Worm (Caenorhabditis elegans) whole organism, mixed stage, embryonic: Measurements from ENCODE around the gene srz-97.

ENCODE experiments used
- M03D4.4 ChIP-seq: sonication (generic microtip); optimal IDR thresholded peaks from 2 replicates; lab custom pipeline; 2017; ENCODE audit warnings: mild to moderate bottlenecking, missing genetic modification characterization, missing compliant biosample characterization
- bed-3 ChIP-seq: fragments of 200-800 bp; sonication (Bioruptor generic); optimal IDR thresholded peaks from 3 replicates; lab custom pipeline; 2018; ENCODE audit warnings: mild to moderate bottlenecking, missing genetic modification characterization, moderate library complexity, missing compliant biosample characterization
- blmp-1 ChIP-seq: fragments of 150-350 bp; optimal IDR thresholded peaks from 2 replicates; lab custom pipeline; 2014; ENCODE audit warnings: missing biosample characterization, missing genetic modification characterization
- ceh-39 ChIP-seq: fragments of 150-350 bp; optimal IDR thresholded peaks from 2 replicates; lab custom pipeline; 2014; ENCODE audit warnings: missing biosample characterization, missing genetic modification characterization
- ceh-43 ChIP-seq: fragments of 200-800 bp; sonication (Bioruptor generic); optimal IDR thresholded peaks from 2 replicates; lab custom pipeline; 2018; ENCODE audit warnings: mild to moderate bottlenecking, missing genetic modification characterization, moderate library complexity, missing compliant biosample characterization
- ceh-83 ChIP-seq: fragments of 200-800 bp; sonication (Bioruptor generic); optimal IDR thresholded peaks from 2 replicates; lab custom pipeline; 2018; ENCODE audit warnings: mild to moderate bottlenecking, missing genetic modification characterization, missing compliant biosample characterization
- ces-1 ChIP-seq: fragments of 150-350 bp; optimal IDR thresholded peaks from 2 replicates; lab custom pipeline; 2014; ENCODE audit warnings: missing biosample characterization, missing genetic modification reagents, missing genetic modification characterization
- cnd-1 ChIP-seq: fragments of 200-800 bp; sonication (Bioruptor generic); optimal IDR thresholded peaks from 2 replicates; lab custom pipeline; 2018; ENCODE audit warnings: mild to moderate bottlenecking, missing genetic modification characterization, missing compliant biosample characterization
- drap-1 ChIP-seq: fragments of 200-800 bp; sonication (Bioruptor generic); optimal IDR thresholded peaks from 3 replicates; lab custom pipeline; 2018; ENCODE audit warnings: mild to moderate bottlenecking, missing genetic modification characterization, missing compliant biosample characterization
- elt-1 ChIP-seq: sonication (generic microtip); optimal IDR thresholded peaks from 2 replicates; lab custom pipeline; 2017; ENCODE audit warnings: missing genetic modification characterization, mild to moderate bottlenecking, missing compliant biosample characterization, antibody characterized with exemption, moderate library complexity, borderline replicate concordance; ENCODE audit not compliant: insufficient read depth
- elt-3 ChIP-seq: fragments of 150-350 bp; optimal IDR thresholded peaks from 2 replicates; lab custom pipeline; 2014; ENCODE audit warnings: missing biosample characterization, missing genetic modification characterization
- flh-1 ChIP-seq: fragments of 200-800 bp; sonication (Bioruptor generic); optimal IDR thresholded peaks from 2 replicates; lab custom pipeline; 2018; ENCODE audit warnings: mild to moderate bottlenecking, missing genetic modification characterization, moderate library complexity, missing compliant biosample characterization
- ham-2 ChIP-seq: fragments of 200-800 bp; sonication (Bioruptor generic); optimal IDR thresholded peaks from 2 replicates; lab custom pipeline; 2018; ENCODE audit warnings: mild to moderate bottlenecking, missing genetic modification characterization, missing compliant biosample characterization
- hlh-1 ChIP-seq: fragments of 150-350 bp; optimal IDR thresholded peaks from 2 replicates; lab custom pipeline; 2014; ENCODE audit warnings: missing biosample characterization, missing genetic modification reagents, missing genetic modification characterization
- lin-13 ChIP-seq: fragments of 150-350 bp; optimal IDR thresholded peaks from 2 replicates; lab custom pipeline; 2014; ENCODE audit warnings: missing biosample characterization, missing genetic modification characterization
- lin-32 ChIP-seq: fragments of 200-800 bp; sonication (Bioruptor generic); optimal IDR thresholded peaks from 2 replicates; lab custom pipeline; 2018; ENCODE audit warnings: mild to moderate bottlenecking, missing genetic modification characterization, missing compliant biosample characterization
- lsy-2 ChIP-seq: fragments of 150-350 bp; optimal IDR thresholded peaks from 2 replicates; lab custom pipeline; 2014; ENCODE audit warnings: missing biosample characterization, missing genetic modification characterization
- mab-5 ChIP-seq: fragments of 150-350 bp; optimal IDR thresholded peaks from 2 replicates; lab custom pipeline; 2014; ENCODE audit warnings: missing biosample characterization, missing genetic modification characterization
- mep-1 ChIP-seq: fragments of 150-350 bp; optimal IDR thresholded peaks from 2 replicates; lab custom pipeline; 2017; ENCODE audit warnings: missing biosample characterization, missing genetic modification reagents, missing genetic modification characterization, inconsistent platforms
- mls-2 ChIP-seq: sonication (generic microtip); optimal IDR thresholded peaks from 2 replicates; lab custom pipeline; 2016; ENCODE audit warnings: mild to moderate bottlenecking, missing genetic modification characterization, moderate library complexity, missing compliant biosample characterization
- nhr-12 ChIP-seq: fragments of 150-350 bp; optimal IDR thresholded peaks from 2 replicates; lab custom pipeline; 2014; ENCODE audit warnings: missing biosample characterization, missing genetic modification characterization
- nhr-2 ChIP-seq: fragments of 150-350 bp; optimal IDR thresholded peaks from 2 replicates; lab custom pipeline; 2014; ENCODE audit warnings: missing biosample characterization, missing genetic modification characterization
- nhr-237 ChIP-seq: fragments of 150-350 bp; optimal IDR thresholded peaks from 2 replicates; lab custom pipeline; 2014; ENCODE audit warnings: missing biosample characterization, missing genetic modification characterization
- nhr-28 ChIP-seq: fragments of 150-350 bp; optimal IDR thresholded peaks from 2 replicates; lab custom pipeline; 2014; ENCODE audit warnings: missing biosample characterization, missing genetic modification characterization
- nhr-76 ChIP-seq: sonication (generic microtip); optimal IDR thresholded peaks from 2 replicates; lab custom pipeline; 2017; ENCODE audit warnings: missing biosample characterization, missing genetic modification characterization
- pha-4 ChIP-seq: fragments of 150-350 bp; optimal IDR thresholded peaks from 2 replicates; lab custom pipeline; 2018; ENCODE audit warnings: missing biosample characterization, missing genetic modification reagents, missing genetic modification characterization
- sem-2 ChIP-seq: fragments of 200-800 bp; sonication (Bioruptor generic); optimal IDR thresholded peaks from 2 replicates; lab custom pipeline; 2018; ENCODE audit warnings: mild to moderate bottlenecking, missing genetic modification characterization, missing compliant biosample characterization
- snpc-4 ChIP-seq: fragments of 150-350 bp; optimal IDR thresholded peaks from 2 replicates; lab custom pipeline; 2014; ENCODE audit warnings: missing biosample characterization, missing genetic modification characterization
- sptf-1 ChIP-seq: sonication (generic microtip); optimal IDR thresholded peaks from 2 replicates; lab custom pipeline; 2017; ENCODE audit warnings: mild to moderate bottlenecking, missing genetic modification characterization, moderate library complexity, missing compliant biosample characterization
- tbx-8 ChIP-seq: fragments of 200-800 bp; sonication (Bioruptor generic); optimal IDR thresholded peaks from 2 replicates; lab custom pipeline; 2018; ENCODE audit warnings: mild to moderate bottlenecking, missing genetic modification characterization, moderate library complexity, missing compliant biosample characterization
- unc-120 ChIP-seq: sonication (generic microtip); optimal IDR thresholded peaks from 2 replicates; lab custom pipeline; 2017; ENCODE audit warnings: missing genetic modification characterization, missing compliant biosample characterization; ENCODE audit not compliant: poor library complexity, severe bottlenecking
- unc-39 ChIP-seq: fragments of 150-350 bp; optimal IDR thresholded peaks from 2 replicates; lab custom pipeline; 2014; ENCODE audit warnings: missing biosample characterization, missing genetic modification characterization
- unc-62 ChIP-seq: fragments of 150-350 bp; optimal IDR thresholded peaks from 2 replicates; lab custom pipeline; 2014; ENCODE audit warnings: missing biosample characterization, missing genetic modification reagents, missing genetic modification characterization
- zip-8 ChIP-seq: fragments of 150-350 bp; optimal IDR thresholded peaks from 2 replicates; lab custom pipeline; 2014; ENCODE audit warnings: missing biosample characterization, missing genetic modification characterization
- ztf-11 ChIP-seq: fragments of 150-350 bp; optimal IDR thresholded peaks from 2 replicates; lab custom pipeline; 2014; ENCODE audit warnings: missing biosample characterization, missing genetic modification characterization

Gene srz-97

ce11 chrV:14499074-14499864 is 31.2 kb upstream of the srz-97 start:
- TF ChIP-seq ceh-43 (GFP tag; lab: Kevin White, UChicago) (no peak), drap-1 (GFP tag; lab: Kevin White, UChicago) (peak; percentile 23)

- TF ChIP-seq sem-2, result no peak
- TF ChIP-seq zip-8 (tag; lab: Kevin White, UChicago), result no peak
- no peak for TF ChIP-seq drap-1 (GFP tag; lab: Kevin White, UChicago)
- TF ChIP-seq tbx-8, result no peak
- no peak for TF ChIP-seq blmp-1 (tag; lab: Kevin White, UChicago)
- TF ChIP-seq ces-1 (GFP tag; lab: Kevin White, UChicago), result peak; percentile 8
- peak; percentile 63 for TF ChIP-seq ham-2
- TF ChIP-seq ceh-43 (GFP tag; lab: Kevin White, UChicago), result no peak
- no peak for TF ChIP-seq mab-5 (tag; lab: Kevin White, UChicago)
- TF ChIP-seq elt-1 (tag; lab: Kevin White, UChicago), result no peak
- peak; percentile 50 for TF ChIP-seq mls-2 (tag; lab: Kevin White, UChicago)
- no peak for TF ChIP-seq ceh-83 (GFP tag; lab: Kevin White, UChicago)
- TF ChIP-seq lin-13 (tag; lab: Kevin White, UChicago), result peak; percentile 51
- no peak for TF ChIP-seq unc-120 (tag; lab: Kevin White, UChicago)
- no peak for TF ChIP-seq lin-32 (GFP tag; lab: Kevin White, UChicago)
- TF ChIP-seq ztf-11, result no peak
- no peak for TF ChIP-seq M03D4.4 (tag; lab: Kevin White, UChicago)
- TF ChIP-seq flh-1 (GFP tag; lab: Kevin White, UChicago), result no peak
- no peak for TF ChIP-seq hlh-1 (tag; lab: Kevin White, UChicago)
- no peak for TF ChIP-seq nhr-28
- TF ChIP-seq unc-39 (tag; lab: Kevin White, UChicago), result no peak
- no peak for TF ChIP-seq pha-4 (tag; lab: Kevin White, UChicago)
- no peak for TF ChIP-seq nhr-76 (tag; lab: Kevin White, UChicago)
- TF ChIP-seq bed-3 (GFP tag; lab: Kevin White, UChicago), result no peak
- no peak for TF ChIP-seq snpc-4 (tag; lab: Kevin White, UChicago)
- peak; percentile 46 for TF ChIP-seq sptf-1 (tag; lab: Kevin White, UChicago)
- no peak for TF ChIP-seq nhr-237 (tag; lab: Kevin White, UChicago)
- no peak for TF ChIP-seq ceh-39 (tag; lab: Kevin White, UChicago)
- TF ChIP-seq lsy-2, result no peak
- no peak for TF ChIP-seq nhr-12
- TF ChIP-seq unc-62, result no peak
- TF ChIP-seq mep-1 (tag; lab: Kevin White, UChicago), result peak; percentile 52
- peak; percentile 84 for TF ChIP-seq nhr-2 (tag; lab: Kevin White, UChicago)
- TF ChIP-seq elt-3 (tag; lab: Kevin White, UChicago), result no peak
- peak; percentile 22 for TF ChIP-seq cnd-1 (tag; lab: Kevin White, UChicago)
- TF ChIP-seq, all 35 proteins: peak for 8
Observed at ce11 chrV:14498204-14498603, 30.2 kb upstream of the srz-97 start.

DNA sequence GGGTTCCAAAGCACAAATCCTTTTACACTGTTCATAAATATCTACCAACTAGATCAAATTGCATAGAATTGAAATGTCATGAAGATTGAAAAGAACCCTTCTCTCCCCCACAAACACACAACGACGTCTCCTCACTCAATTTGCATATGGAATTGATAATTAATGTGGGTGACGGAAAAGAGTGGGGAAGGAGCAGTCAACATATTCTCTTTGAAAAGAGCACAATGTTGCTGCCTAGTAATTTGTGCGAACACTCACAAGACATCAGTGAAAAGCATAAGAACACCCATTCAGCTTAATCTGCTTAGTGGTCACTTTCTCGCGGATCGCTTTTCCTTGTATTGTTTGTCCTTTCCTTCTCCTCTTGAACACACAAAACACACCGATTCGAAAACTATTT is 28.4 kb upstream of the srz-97 start:
- peak; percentile 86 for TF ChIP-seq ces-1 (GFP tag; lab: Kevin White, UChicago)
- no peak for TF ChIP-seq unc-120 (tag; lab: Kevin White, UChicago)
- TF ChIP-seq snpc-4 (tag; lab: Kevin White, UChicago), result no peak
- TF ChIP-seq hlh-1 (tag; lab: Kevin White, UChicago), result no peak
- TF ChIP-seq nhr-76 (tag; lab: Kevin White, UChicago), result no peak
- TF ChIP-seq zip-8 (tag; lab: Kevin White, UChicago), result no peak
- TF ChIP-seq cnd-1 (tag; lab: Kevin White, UChicago), result no peak
- TF ChIP-seq mls-2 (tag; lab: Kevin White, UChicago), result no peak
- TF ChIP-seq drap-1 (GFP tag; lab: Kevin White, UChicago), result peak; percentile 51
- no peak for TF ChIP-seq nhr-28
- TF ChIP-seq nhr-12, result no peak
- no peak for TF ChIP-seq lin-32 (GFP tag; lab: Kevin White, UChicago)
- TF ChIP-seq blmp-1 (tag; lab: Kevin White, UChicago), result no peak
- TF ChIP-seq bed-3 (GFP tag; lab: Kevin White, UChicago), result no peak
- no peak for TF ChIP-seq unc-39 (tag; lab: Kevin White, UChicago)
- no peak for TF ChIP-seq flh-1 (GFP tag; lab: Kevin White, UChicago)
- no peak for TF ChIP-seq lin-13 (tag; lab: Kevin White, UChicago)
- TF ChIP-seq nhr-237 (tag; lab: Kevin White, UChicago), result no peak
- no peak for TF ChIP-seq sem-2
- no peak for TF ChIP-seq ceh-83 (GFP tag; lab: Kevin White, UChicago)
- no peak for TF ChIP-seq tbx-8
- TF ChIP-seq unc-62, result peak; percentile 27
- no peak for TF ChIP-seq ceh-39 (tag; lab: Kevin White, UChicago)
